Fruit fly (Drosophila melanogaster) whole organism, prepupa: ENCODE results near the gene Art4.
A peak's percentile ranks its signal among the peaks of the same experiment; 100 is the strongest.

Source experiments
- CG6808 ChIP-seq: fragments of 200-800 bp; sonication (Bioruptor generic); optimal IDR thresholded peaks from 3 replicates; lab custom pipeline; 2017; ENCODE audit warnings: missing biosample characterization, missing genetic modification characterization, mild to moderate bottlenecking, moderate library complexity, missing genetic modification reagents
- CG7368 ChIP-seq: fragments of 200-800 bp; sonication (Bioruptor generic); optimal IDR thresholded peaks from 3 replicates; lab custom pipeline; 2016; ENCODE audit warnings: missing biosample characterization, missing genetic modification characterization
- Hr4 ChIP-seq: fragments of 200-800 bp; sonication (Bioruptor generic); optimal IDR thresholded peaks from 3 replicates; lab custom pipeline; 2016; ENCODE audit warnings: missing biosample characterization, missing genetic modification characterization
- Sox15 ChIP-seq: fragments of 200-800 bp; sonication (Bioruptor generic); optimal IDR thresholded peaks from 3 replicates; lab custom pipeline; 2016; ENCODE audit warnings: missing biosample characterization, missing genetic modification characterization
- acj6 ChIP-seq: fragments of 200-800 bp; sonication (Bioruptor generic); optimal IDR thresholded peaks from 3 replicates; lab custom pipeline; 2016; ENCODE audit warnings: missing biosample characterization, missing genetic modification characterization
- net ChIP-seq: fragments of 200-800 bp; sonication (Bioruptor generic); optimal IDR thresholded peaks from 3 replicates; lab custom pipeline; 2016; ENCODE audit warnings: missing biosample characterization, missing genetic modification characterization

dm6 chr3R:9954648-9955290 lies 31.1 kb downstream of the Art4 start:
- TF ChIP-seq CG7368 (GFP tag; lab: Kevin White, UChicago): no peak
- no peak for TF ChIP-seq Hr4 (GFP tag; lab: Kevin White, UChicago)
- peak; percentile 25 for TF ChIP-seq CG6808 (GFP tag; lab: Kevin White, UChicago)
- TF ChIP-seq Sox15 (GFP tag; lab: Kevin White, UChicago): no peak
- TF ChIP-seq acj6 (GFP tag; lab: Kevin White, UChicago): peak; percentile 0
- TF ChIP-seq net (GFP tag; lab: Kevin White, UChicago): peak; percentile 10
